Fruit fly (Drosophila melanogaster) whole organism, prepupa: ENCODE data around the gene CG1638.
A peak's percentile ranks its signal among the peaks of the same experiment; 100 is the strongest.

Experiments used
- Blimp-1 ChIP-seq: fragments of 200-800 bp; sonication (Bioruptor generic); optimal IDR thresholded peaks from 3 replicates; lab custom pipeline; 2017; ENCODE audit warnings: missing biosample characterization, missing genetic modification characterization, mild to moderate bottlenecking, moderate library complexity, missing genetic modification reagents
- CG10631 ChIP-seq: fragments of 200-800 bp; sonication (Bioruptor generic); optimal IDR thresholded peaks from 2 replicates; lab custom pipeline; 2016; ENCODE audit warnings: missing biosample characterization, missing genetic modification characterization
- CG11294 ChIP-seq: fragments of 200-800 bp; sonication (Bioruptor generic); IDR thresholded peaks from 2 replicates; pipeline ENCODE4 v1.3.6; 2022; ENCODE audit warnings: missing biosample characterization, missing genetic modification characterization
- CG15336 ChIP-seq: fragments of 200-800 bp; sonication (Bioruptor generic); IDR thresholded peaks from 2 replicates; pipeline ENCODE4 v1.3.6; 2022; ENCODE audit warnings: missing biosample characterization, missing genetic modification characterization
- CG1621 ChIP-seq: fragments of 200-800 bp; sonication (Bioruptor generic); optimal IDR thresholded peaks from 3 replicates; lab custom pipeline; 2018; ENCODE audit warnings: missing biosample characterization, mild to moderate bottlenecking, missing genetic modification characterization
- CG3032 ChIP-seq: fragments of 200-800 bp; optimal IDR thresholded peaks from 2 replicates; lab custom pipeline; 2019; ENCODE audit warnings: missing biosample characterization, mild to moderate bottlenecking, missing genetic modification characterization, moderate library complexity
- CG31627 ChIP-seq: fragments of 200-800 bp; sonication (Bioruptor generic); optimal IDR thresholded peaks from 3 replicates; lab custom pipeline; 2016; ENCODE audit warnings: missing biosample characterization, missing genetic modification characterization
- CG32006 ChIP-seq: fragments of 200-800 bp; sonication (Bioruptor generic); optimal IDR thresholded peaks from 3 replicates; lab custom pipeline; 2017; ENCODE audit warnings: missing biosample characterization, mild to moderate bottlenecking, missing genetic modification characterization
- CG34406 ChIP-seq: fragments of 200-800 bp; sonication (Bioruptor generic); optimal IDR thresholded peaks from 3 replicates; lab custom pipeline; 2016; ENCODE audit warnings: missing biosample characterization, missing genetic modification characterization
- CG3919 ChIP-seq: fragments of 200-800 bp; sonication (Bioruptor generic); optimal IDR thresholded peaks from 3 replicates; lab custom pipeline; 2016; ENCODE audit warnings: missing biosample characterization, missing genetic modification characterization
- CG6276 ChIP-seq: fragments of 200-800 bp; sonication (Bioruptor generic); optimal IDR thresholded peaks from 2 replicates; lab custom pipeline; 2017; ENCODE audit warnings: missing biosample characterization, mild to moderate bottlenecking, missing genetic modification characterization
- CG6792 ChIP-seq: fragments of 200-800 bp; sonication (Bioruptor generic); optimal IDR thresholded peaks from 3 replicates; lab custom pipeline; 2016; ENCODE audit warnings: missing biosample characterization, missing genetic modification characterization
- CG6808 ChIP-seq: fragments of 200-800 bp; sonication (Bioruptor generic); optimal IDR thresholded peaks from 3 replicates; lab custom pipeline; 2017; ENCODE audit warnings: missing biosample characterization, missing genetic modification characterization, mild to moderate bottlenecking, moderate library complexity, missing genetic modification reagents
- CG6854 ChIP-seq: fragments of 200-800 bp; sonication (Bioruptor generic); optimal IDR thresholded peaks from 2 replicates; lab custom pipeline; 2017; ENCODE audit warnings: missing biosample characterization, mild to moderate bottlenecking, missing genetic modification characterization
- CG8632 ChIP-seq: fragments of 200-800 bp; sonication (Bioruptor generic); optimal IDR thresholded peaks from 3 replicates; lab custom pipeline; 2016; ENCODE audit warnings: missing biosample characterization, missing genetic modification characterization
- CG9139 ChIP-seq: fragments of 200-800 bp; sonication (Bioruptor generic); optimal IDR thresholded peaks from 3 replicates; lab custom pipeline; 2017; ENCODE audit warnings: missing biosample characterization, mild to moderate bottlenecking, missing genetic modification characterization
- Eip78C ChIP-seq: fragments of 200-800 bp; sonication (Bioruptor generic); peaks from one replicate; lab custom pipeline; 2016; ENCODE audit warnings: missing biosample characterization, missing genetic modification characterization
- Eip93F ChIP-seq: fragments of 200-800 bp; sonication (Bioruptor generic); optimal IDR thresholded peaks from 2 replicates; lab custom pipeline; 2016; ENCODE audit warnings: missing biosample characterization, mild to moderate bottlenecking, missing genetic modification characterization
- Hr38 ChIP-seq: sonication (Bioruptor generic); optimal IDR thresholded peaks from 2 replicates; lab custom pipeline; 2016; ENCODE audit warnings: missing biosample characterization, missing genetic modification characterization
- Hr39 ChIP-seq: fragments of 200-800 bp; sonication (Bioruptor generic); optimal IDR thresholded peaks from 2 replicates; lab custom pipeline; 2016; ENCODE audit warnings: missing biosample characterization, missing genetic modification characterization
- Hr4 ChIP-seq: fragments of 200-800 bp; sonication (Bioruptor generic); optimal IDR thresholded peaks from 3 replicates; lab custom pipeline; 2016; ENCODE audit warnings: missing biosample characterization, missing genetic modification characterization
- Lpt ChIP-seq: fragments of 200-800 bp; sonication (Bioruptor generic); optimal IDR thresholded peaks from 3 replicates; lab custom pipeline; 2016; ENCODE audit warnings: missing biosample characterization, missing genetic modification characterization
- OdsH ChIP-seq: fragments of 200-800 bp; sonication (Bioruptor generic); optimal IDR thresholded peaks from 3 replicates; lab custom pipeline; 2016; ENCODE audit warnings: missing biosample characterization, missing genetic modification characterization
- Smox ChIP-seq: fragments of 200-800 bp; sonication (Bioruptor generic); optimal IDR thresholded peaks from 3 replicates; lab custom pipeline; 2016; ENCODE audit warnings: missing biosample characterization, missing genetic modification characterization
- Sox102F ChIP-seq: fragments of 200-800 bp; sonication (Bioruptor generic); optimal IDR thresholded peaks from 2 replicates; lab custom pipeline; 2016; ENCODE audit warnings: missing biosample characterization, mild to moderate bottlenecking, missing genetic modification characterization
- Sox14 ChIP-seq: fragments of 200-800 bp; sonication (Bioruptor generic); optimal IDR thresholded peaks from 3 replicates; lab custom pipeline; 2016; ENCODE audit warnings: missing biosample characterization, missing genetic modification characterization
- Sox15 ChIP-seq: fragments of 200-800 bp; sonication (Bioruptor generic); optimal IDR thresholded peaks from 3 replicates; lab custom pipeline; 2016; ENCODE audit warnings: missing biosample characterization, missing genetic modification characterization
- acj6 ChIP-seq: fragments of 200-800 bp; sonication (Bioruptor generic); optimal IDR thresholded peaks from 3 replicates; lab custom pipeline; 2016; ENCODE audit warnings: missing biosample characterization, missing genetic modification characterization
- cyc ChIP-seq: fragments of 200-800 bp; sonication (Bioruptor generic); optimal IDR thresholded peaks from 3 replicates; lab custom pipeline; 2016; ENCODE audit warnings: missing biosample characterization, missing genetic modification characterization
- dsx ChIP-seq: fragments of 200-800 bp; optimal IDR thresholded peaks from 3 replicates; lab custom pipeline; 2019; ENCODE audit warnings: missing biosample characterization, mild to moderate bottlenecking, missing genetic modification characterization, moderate library complexity; ENCODE audit not compliant: poor library complexity, severe bottlenecking
- eg ChIP-seq: fragments of 200-800 bp; sonication (Bioruptor generic); IDR thresholded peaks from 3 replicates; pipeline ENCODE4 v1.3.6; 2022; ENCODE audit warnings: missing biosample characterization, missing genetic modification characterization
- esn ChIP-seq: fragments of 200-800 bp; sonication (Bioruptor generic); optimal IDR thresholded peaks from 2 replicates; lab custom pipeline; 2016; ENCODE audit warnings: missing biosample characterization, mild to moderate bottlenecking, missing genetic modification characterization, moderate library complexity
- fd59A ChIP-seq: fragments of 200-800 bp; sonication (Bioruptor generic); optimal IDR thresholded peaks from 2 replicates; lab custom pipeline; 2017; ENCODE audit warnings: missing biosample characterization, mild to moderate bottlenecking, missing genetic modification characterization, missing genetic modification reagents
- fkh ChIP-seq: fragments of 200-800 bp; sonication (Bioruptor generic); optimal IDR thresholded peaks from 3 replicates; lab custom pipeline; 2017; ENCODE audit warnings: missing biosample characterization, mild to moderate bottlenecking, missing genetic modification characterization, moderate library complexity
- lz ChIP-seq: fragments of 200-800 bp; sonication (Bioruptor generic); optimal IDR thresholded peaks from 3 replicates; lab custom pipeline; 2016; ENCODE audit warnings: missing biosample characterization, missing genetic modification characterization
- net ChIP-seq: fragments of 200-800 bp; sonication (Bioruptor generic); optimal IDR thresholded peaks from 3 replicates; lab custom pipeline; 2016; ENCODE audit warnings: missing biosample characterization, missing genetic modification characterization
- pdm3 ChIP-seq: fragments of 200-800 bp; sonication (Bioruptor generic); optimal IDR thresholded peaks from 3 replicates; lab custom pipeline; 2016; ENCODE audit warnings: missing biosample characterization, missing genetic modification characterization
- ss ChIP-seq, 2 experiments: fragments of 200-800 bp; sonication (Bioruptor generic); optimal IDR thresholded peaks; 2 replicates in 1 of 2; 3 replicates in 1 of 2; lab custom pipeline; 2017 to 2018; ENCODE audit warnings: mild to moderate bottlenecking in 2 of 2, missing biosample characterization in 2 of 2, missing genetic modification characterization in 2 of 2, moderate library complexity in 1 of 2
- svp ChIP-seq: fragments of 200-800 bp; sonication (Bioruptor generic); peaks from one replicate; lab custom pipeline; 2016; ENCODE audit warnings: missing biosample characterization, missing genetic modification characterization
- topi ChIP-seq: fragments of 200-800 bp; sonication (Bioruptor generic); optimal IDR thresholded peaks from 3 replicates; lab custom pipeline; 2016; ENCODE audit warnings: missing biosample characterization, missing genetic modification characterization
- vri ChIP-seq: fragments of 200-800 bp; sonication (Bioruptor generic); optimal IDR thresholded peaks from 3 replicates; lab custom pipeline; 2016; ENCODE audit warnings: missing biosample characterization, mild to moderate bottlenecking, missing genetic modification characterization

The CG1638 gene

DNA sequence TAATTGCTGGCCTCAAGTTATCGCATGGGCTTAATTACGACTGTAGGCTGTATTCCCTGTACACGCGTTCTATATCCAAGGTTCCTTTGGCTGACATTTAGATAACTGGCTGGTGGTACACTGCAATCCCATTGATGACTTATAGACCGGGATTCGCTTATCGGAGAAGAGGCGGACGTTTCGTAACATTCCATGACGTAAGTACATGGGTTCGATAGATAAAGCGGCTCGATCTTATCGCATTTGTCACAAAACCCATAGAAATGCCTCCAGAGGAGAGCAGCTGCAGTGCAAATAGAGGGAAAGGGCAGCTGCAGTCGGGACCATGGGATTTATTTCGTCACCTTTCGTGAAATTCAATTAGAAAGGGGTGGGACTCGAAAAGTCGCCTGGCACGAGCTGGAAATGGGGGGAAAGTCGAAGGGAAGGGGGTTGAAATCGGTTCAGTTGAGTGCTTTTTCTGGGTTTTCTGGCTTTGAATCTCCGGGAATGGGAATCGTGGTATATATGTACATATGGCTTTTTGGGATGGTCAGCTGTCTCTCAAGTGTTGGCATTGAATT is 17.0 kb downstream of the CG1638 start:
- TF ChIP-seq vri (GFP tag; lab: Kevin White, UChicago) (peak; percentile 87), svp (peak; percentile 62), topi (GFP tag; lab: Kevin White, UChicago) (no peak), CG1621 (tag; lab: Kevin White, UChicago) (no peak)

DNA sequence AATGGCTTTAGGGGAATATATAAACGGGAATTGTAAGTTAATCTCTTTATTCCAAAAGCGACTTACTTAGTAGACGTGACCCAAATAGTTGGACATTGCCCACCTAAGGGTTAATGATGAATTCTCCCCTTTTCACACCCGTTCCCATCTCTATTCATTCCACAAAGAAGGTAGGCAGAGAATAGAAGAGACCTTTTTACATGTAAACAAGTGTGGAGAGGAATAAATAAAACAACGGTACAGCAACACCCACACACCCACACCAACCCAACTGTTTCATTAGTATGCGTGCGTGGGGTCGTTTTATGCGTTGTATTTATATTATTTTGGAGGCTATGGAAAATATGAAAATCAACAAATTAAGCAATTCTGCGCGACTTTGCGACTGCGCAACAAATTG is 17.6 kb downstream of the CG1638 start:
- TF ChIP-seq fkh (GFP tag; lab: Kevin White, UChicago) (peak; percentile 57), svp (peak; percentile 57), Eip93F (GFP tag; lab: Kevin White, UChicago) (no peak)

DNA sequence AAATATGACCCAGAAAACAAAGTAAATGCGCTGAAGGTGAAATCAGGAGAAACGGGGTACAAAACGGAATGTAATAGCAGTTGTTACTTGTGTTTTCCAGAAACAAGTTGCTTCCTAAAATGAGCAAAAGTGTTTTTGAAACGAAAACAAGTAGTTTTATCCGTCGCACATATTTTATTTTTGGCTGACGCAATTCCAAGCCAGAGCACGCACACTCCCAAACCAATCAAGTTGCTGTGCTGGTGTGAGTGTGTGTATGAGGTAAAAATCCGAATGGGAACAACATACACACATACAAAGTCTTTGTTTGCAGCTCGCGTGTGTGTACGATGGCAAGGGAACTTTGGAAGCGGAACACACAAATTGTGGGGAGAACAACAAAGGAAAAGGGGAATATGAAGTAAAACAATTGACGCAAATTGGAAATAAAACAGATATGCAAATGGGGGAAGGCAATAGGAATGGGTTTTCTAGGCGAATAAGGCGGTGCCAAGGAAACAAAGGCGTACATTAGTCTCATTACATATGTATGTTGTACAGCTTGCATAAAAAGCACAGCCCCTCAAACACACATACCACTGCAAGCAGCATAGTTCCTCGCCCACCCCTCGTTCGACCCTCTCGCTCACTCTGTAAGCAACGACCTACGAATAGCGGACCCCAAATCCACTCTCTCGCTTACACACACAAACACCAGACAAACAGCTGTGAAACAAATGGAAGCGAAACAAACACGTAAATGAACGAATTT is 18.2 kb downstream of the CG1638 start:
- TF ChIP-seq net (peak; percentile 14), Eip93F (GFP tag; lab: Kevin White, UChicago) (peak; percentile 56), Sox14 (GFP tag; lab: Kevin White, UChicago) (peak; percentile 95), cyc (no peak), CG6808 (GFP tag; lab: Kevin White, UChicago) (peak; percentile 25), CG9139 (GFP tag; lab: Kevin White, UChicago) (peak; percentile 55), svp (peak; percentile 72), CG32006 (GFP tag; lab: Kevin White, UChicago) (peak; percentile 3), Lpt (GFP tag; lab: Kevin White, UChicago) (peak; percentile 44), fkh (GFP tag; lab: Kevin White, UChicago) (peak; percentile 91), acj6 (GFP tag; lab: Kevin White, UChicago) (no peak), ss (GFP tag; optimal IDR thresholded peaks at IDR 0.05; lab: Kevin White, UChicago) (peak; percentile 39 to 48), vri (GFP tag; lab: Kevin White, UChicago) (peak; percentile 87), CG15336 (GFP tag; lab: Robert Waterston, UW) (no peak), Blimp-1 (GFP tag; lab: Kevin White, UChicago) (no peak), CG6276 (GFP tag; lab: Kevin White, UChicago) (peak; percentile 98), Eip78C (peak; percentile 72), dsx (GFP tag; lab: Kevin White, UChicago) (peak; percentile 47)

DNA sequence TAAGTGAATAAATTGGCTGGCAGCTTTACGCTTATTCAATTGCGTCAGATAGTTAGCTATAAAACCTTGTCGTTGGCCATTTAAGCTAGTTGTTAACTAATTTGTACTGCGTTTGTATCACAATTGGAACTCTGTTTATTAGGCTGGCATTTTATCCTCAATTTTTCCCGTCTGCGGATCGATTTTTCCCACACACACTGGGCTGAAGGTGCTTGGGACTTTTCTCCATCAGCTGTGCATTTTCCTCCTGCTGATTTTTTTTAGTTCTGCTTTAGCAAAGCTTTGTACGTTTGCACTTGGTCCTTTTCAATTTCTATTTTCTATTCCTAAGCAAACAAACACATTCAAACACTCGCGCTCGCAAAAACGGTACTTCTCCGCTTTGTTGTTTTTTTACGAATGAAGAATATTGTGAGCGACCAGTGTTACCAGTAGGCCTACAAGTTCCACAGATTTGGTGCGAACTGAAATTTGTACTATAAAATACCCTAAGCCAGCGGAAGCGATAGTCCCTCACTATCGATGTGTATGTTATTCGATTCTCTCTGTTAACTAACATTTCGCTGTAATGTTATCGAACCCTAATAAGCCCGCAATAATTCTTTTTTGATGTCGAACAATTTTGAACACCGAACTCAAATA is 19.2 kb downstream of the CG1638 start:
- no peak for TF ChIP-seq CG32006 (GFP tag; lab: Kevin White, UChicago)
- TF ChIP-seq CG8632 (GFP tag; lab: Kevin White, UChicago): no peak
- peak; percentile 14 for TF ChIP-seq esn (GFP tag; lab: Kevin White, UChicago)
- TF ChIP-seq CG6808 (GFP tag; lab: Kevin White, UChicago): no peak
- no peak for TF ChIP-seq eg (GFP tag; lab: Robert Waterston, UW)
- TF ChIP-seq fd59A (GFP tag; lab: Kevin White, UChicago): no peak
- no peak for TF ChIP-seq pdm3
- peak; percentile 43 for TF ChIP-seq Sox102F
- no peak for TF ChIP-seq CG11294
- TF ChIP-seq Hr39 (GFP tag; lab: Kevin White, UChicago): no peak
- TF ChIP-seq Eip78C: peak; percentile 65
- TF ChIP-seq Sox15: no peak
- no peak for TF ChIP-seq OdsH (GFP tag; lab: Kevin White, UChicago)
- TF ChIP-seq acj6 (GFP tag; lab: Kevin White, UChicago): no peak
- TF ChIP-seq CG15336 (GFP tag; lab: Robert Waterston, UW): no peak
- peak; percentile 7 for TF ChIP-seq CG6792 (GFP tag; lab: Kevin White, UChicago)
- TF ChIP-seq CG31627 (GFP tag; lab: Kevin White, UChicago): no peak
- TF ChIP-seq Hr4: no peak
- peak; percentile 22 for TF ChIP-seq lz
- no peak for TF ChIP-seq CG34406 (GFP tag; lab: Kevin White, UChicago)
- no peak for TF ChIP-seq CG10631
- TF ChIP-seq Hr38: no peak
- peak; percentile 57 for TF ChIP-seq CG3919 (GFP tag; lab: Kevin White, UChicago)
- peak; percentile 29 for TF ChIP-seq net
- no peak for TF ChIP-seq Smox (GFP tag; lab: Kevin White, UChicago)
- peak; percentile 61 for TF ChIP-seq fkh (GFP tag; lab: Kevin White, UChicago)
- peak; percentile 63 for TF ChIP-seq CG6854 (GFP tag; lab: Kevin White, UChicago)
- TF ChIP-seq CG3032 (tag; lab: Kevin White, UChicago): no peak
- TF ChIP-seq CG9139 (GFP tag; lab: Kevin White, UChicago): peak; percentile 55
